Worm (Caenorhabditis elegans): ENCODE data around the gene fbxa-55.

ce11 chrIII:926216-926615, 9.7 kb downstream of the fbxa-55 start, which contains the start of gene pef-1:
- TF ChIP-seq alr-1 (tag; optimal IDR thresholded peaks at IDR 0.05) (no peak), nhr-77 (tag; optimal IDR thresholded peaks at IDR 0.05) (no peak), fos-1 (tag; optimal IDR thresholded peaks at IDR 0.05) (no peak), blmp-1 (tag; optimal IDR thresholded peaks at IDR 0.05; ENCODE audit: insufficient read depth) (no peak), sem-4 (tag; optimal IDR thresholded peaks at IDR 0.05) (no peak), unc-55 (GFP tag; optimal IDR thresholded peaks at IDR 0.05) (no peak), elt-3 (tag; optimal IDR thresholded peaks at IDR 0.05) (no peak), ztf-11 (tag; optimal IDR thresholded peaks at IDR 0.05) (no peak), zag-1 (tag; optimal IDR thresholded peaks at IDR 0.05) (no peak), dmd-4 (tag; optimal IDR thresholded peaks at IDR 0.05) (no peak), ceh-82 (tag; optimal IDR thresholded peaks at IDR 0.05) (no peak), egl-27 (tag; optimal IDR thresholded peaks at IDR 0.05) (no peak), mab-5 (tag; optimal IDR thresholded peaks at IDR 0.05) (no peak), F13H6.1 (tag; optimal IDR thresholded peaks at IDR 0.05) (no peak)
